Fruit fly (Drosophila melanogaster) whole organism, embryonic: Measurements from ENCODE around the gene Pgm1.

Experiments
- Ada2b ChIP-seq: fragments of 200-800 bp; sonication (Bioruptor generic); IDR thresholded peaks from 2 replicates; pipeline ENCODE4 v1.3.6; 2022; ENCODE audit warnings: missing biosample characterization, missing genetic modification characterization
- Atf-2 ChIP-seq: fragments of 200-800 bp; sonication (Bioruptor generic); optimal IDR thresholded peaks from 2 replicates; lab custom pipeline; 2016; ENCODE audit warnings: missing biosample characterization, missing genetic modification characterization
- Atf3 ChIP-seq: fragments of 200-800 bp; sonication (Bioruptor generic); optimal IDR thresholded peaks from 3 replicates; lab custom pipeline; 2016; ENCODE audit warnings: missing biosample characterization, missing genetic modification characterization
- Bteb2 ChIP-seq: fragments of 200-800 bp; sonication (Bioruptor generic); optimal IDR thresholded peaks from 2 replicates; lab custom pipeline; 2016; ENCODE audit warnings: missing biosample characterization, missing genetic modification characterization
- CG1024 ChIP-seq: fragments of 200-800 bp; sonication (Bioruptor generic); IDR thresholded peaks from 2 replicates; pipeline ENCODE4 v1.3.6; 2022; ENCODE audit warnings: missing biosample characterization, missing genetic modification characterization
- CG10267 ChIP-seq: fragments of 200-800 bp; sonication (Bioruptor generic); optimal IDR thresholded peaks from 2 replicates; lab custom pipeline; 2018; ENCODE audit warnings: missing biosample characterization, mild to moderate bottlenecking, missing genetic modification characterization, moderate library complexity
- CG10431 ChIP-seq: fragments of 200-800 bp; sonication (Bioruptor generic); optimal IDR thresholded peaks from 3 replicates; lab custom pipeline; 2018; ENCODE audit warnings: missing biosample characterization, mild to moderate bottlenecking, missing genetic modification characterization
- CG10462 ChIP-seq: fragments of 200-800 bp; sonication (Bioruptor generic); optimal IDR thresholded peaks from 2 replicates; lab custom pipeline; 2016; ENCODE audit warnings: missing biosample characterization, missing genetic modification characterization
- CG10959 ChIP-seq: fragments of 200-800 bp; sonication (Bioruptor generic); IDR thresholded peaks from 2 replicates; pipeline ENCODE4 v1.3.6; 2022; ENCODE audit warnings: missing biosample characterization, missing genetic modification characterization
- CG12071 ChIP-seq: fragments of 200-800 bp; sonication (Bioruptor generic); optimal IDR thresholded peaks from 3 replicates; lab custom pipeline; 2018; ENCODE audit warnings: missing biosample characterization, mild to moderate bottlenecking, missing genetic modification characterization
- CG13296 ChIP-seq: fragments of 200-800 bp; sonication (Bioruptor generic); optimal IDR thresholded peaks from 3 replicates; lab custom pipeline; 2018; ENCODE audit warnings: missing biosample characterization, mild to moderate bottlenecking, missing genetic modification characterization
- CG13624 ChIP-seq: fragments of 200-800 bp; sonication (Bioruptor generic); optimal IDR thresholded peaks from 2 replicates; lab custom pipeline; 2016; ENCODE audit warnings: missing biosample characterization, missing genetic modification characterization
- CG14441 ChIP-seq: fragments of 200-800 bp; sonication (Bioruptor generic); IDR thresholded peaks from 2 replicates; pipeline ENCODE4 v1.3.6; 2022; ENCODE audit warnings: missing biosample characterization, missing genetic modification characterization
- CG1529 ChIP-seq: fragments of 200-800 bp; sonication (Bioruptor generic); optimal IDR thresholded peaks from 3 replicates; lab custom pipeline; 2018; ENCODE audit warnings: missing biosample characterization, missing genetic modification characterization
- CG17328 ChIP-seq: fragments of 200-800 bp; sonication (Bioruptor generic); IDR thresholded peaks from 2 replicates; pipeline ENCODE4 v1.3.6; 2022; ENCODE audit warnings: missing biosample characterization, missing genetic modification characterization
- CG18619 ChIP-seq: fragments of 200-800 bp; sonication (Bioruptor generic); optimal IDR thresholded peaks from 3 replicates; lab custom pipeline; 2017; ENCODE audit warnings: missing biosample characterization, mild to moderate bottlenecking, missing genetic modification characterization
- CG4707 ChIP-seq: fragments of 200-800 bp; sonication (Bioruptor generic); optimal IDR thresholded peaks from 2 replicates; lab custom pipeline; 2018; ENCODE audit warnings: missing biosample characterization, mild to moderate bottlenecking, missing genetic modification characterization, moderate library complexity
- CG7271 ChIP-seq: fragments of 200-800 bp; sonication (Bioruptor generic); optimal IDR thresholded peaks from 2 replicates; lab custom pipeline; 2018; ENCODE audit warnings: missing biosample characterization, mild to moderate bottlenecking, missing genetic modification characterization, moderate library complexity
- CG9609 ChIP-seq: fragments of 200-800 bp; sonication (Bioruptor generic); optimal IDR thresholded peaks from 3 replicates; lab custom pipeline; 2016; ENCODE audit warnings: missing biosample characterization, missing genetic modification characterization
- D19A ChIP-seq: fragments of 200-800 bp; optimal IDR thresholded peaks from 3 replicates; lab custom pipeline; 2019; ENCODE audit warnings: missing biosample characterization, mild to moderate bottlenecking, missing genetic modification characterization, moderate library complexity
- Meics ChIP-seq: fragments of 200-800 bp; sonication (Bioruptor generic); optimal IDR thresholded peaks from 2 replicates; lab custom pipeline; 2017; ENCODE audit warnings: missing biosample characterization, mild to moderate bottlenecking, missing genetic modification characterization
- NK7.1 ChIP-seq: fragments of 200-800 bp; sonication (Bioruptor generic); optimal IDR thresholded peaks from 3 replicates; lab custom pipeline; 2016; ENCODE audit warnings: missing biosample characterization, missing genetic modification characterization
- Nf-YA ChIP-seq: fragments of 200-800 bp; sonication (Bioruptor generic); IDR thresholded peaks from 2 replicates; pipeline ENCODE4 v1.3.6; 2022; ENCODE audit warnings: missing biosample characterization, missing genetic modification characterization
- Sox100B ChIP-seq: fragments of 200-800 bp; sonication (Bioruptor generic); optimal IDR thresholded peaks from 3 replicates; lab custom pipeline; 2018; ENCODE audit warnings: missing biosample characterization, mild to moderate bottlenecking, missing genetic modification characterization
- Sox102F ChIP-seq: fragments of 200-800 bp; sonication (Bioruptor generic); optimal IDR thresholded peaks from 2 replicates; lab custom pipeline; 2018; ENCODE audit warnings: missing biosample characterization, mild to moderate bottlenecking, missing genetic modification characterization, moderate library complexity
- Tbp ChIP-seq: fragments of >200 bp; optimal IDR thresholded peaks from 2 replicates; lab custom pipeline; 2018; ENCODE audit warnings: missing biosample characterization, missing genetic modification characterization
- Xbp1 ChIP-seq: fragments of 200-800 bp; sonication (Bioruptor generic); optimal IDR thresholded peaks from 3 replicates; lab custom pipeline; 2016; ENCODE audit warnings: missing biosample characterization, mild to moderate bottlenecking, missing genetic modification characterization
- YL-1 ChIP-seq: fragments of 200-800 bp; sonication (Bioruptor generic); optimal IDR thresholded peaks from 3 replicates; lab custom pipeline; 2017; ENCODE audit warnings: missing biosample characterization, mild to moderate bottlenecking, missing genetic modification characterization
- chinmo ChIP-seq: fragments of 200-800 bp; sonication (Bioruptor generic); IDR thresholded peaks from 4 replicates; pipeline ENCODE4 v1.3.6; 2022; ENCODE audit warnings: missing biosample characterization, missing genetic modification characterization; ENCODE audit not compliant: partially characterized antibody
- dan ChIP-seq: fragments of 200-800 bp; sonication (Bioruptor generic); IDR thresholded peaks from 2 replicates; pipeline ENCODE4 v1.3.6; 2022; ENCODE audit warnings: missing biosample characterization, missing genetic modification characterization
- dimm ChIP-seq: fragments of 200-800 bp; sonication (Bioruptor generic); IDR thresholded peaks from 2 replicates; pipeline ENCODE4 v1.3.6; 2022; ENCODE audit warnings: missing biosample characterization, missing genetic modification characterization
- emc ChIP-seq: fragments of 200-800 bp; sonication (Bioruptor generic); optimal IDR thresholded peaks from 2 replicates; lab custom pipeline; 2016; ENCODE audit warnings: missing biosample characterization, missing genetic modification characterization
- gro ChIP-seq: fragments of 200-800 bp; sonication (Bioruptor generic); optimal IDR thresholded peaks from 2 replicates; lab custom pipeline; 2016; ENCODE audit warnings: missing biosample characterization, missing genetic modification characterization
- hb ChIP-seq: fragments of 200-800 bp; sonication (Bioruptor generic); IDR thresholded peaks from 3 replicates; pipeline ENCODE4 v1.3.6; 2022; ENCODE audit warnings: missing biosample characterization, missing genetic modification characterization; ENCODE audit not compliant: partially characterized antibody
- hbn ChIP-seq: fragments of 200-800 bp; sonication (Bioruptor generic); IDR thresholded peaks from 2 replicates; pipeline ENCODE4 v1.3.6; 2022; ENCODE audit warnings: missing biosample characterization, missing genetic modification characterization; ENCODE audit not compliant: partially characterized antibody
- lov ChIP-seq, 2 experiments: fragments of 200-800 bp in 1 of 2; fragments of >200 bp in 1 of 2; sonication (Bioruptor generic) in 1 of 2; IDR thresholded peaks in 1 of 2; optimal IDR thresholded peaks in 1 of 2; 2 replicates in 1 of 2; 3 replicates in 1 of 2; pipeline versions ENCODE4 v1.3.6 to Lab custom; 2017 to 2022; ENCODE audit warnings: missing biosample characterization in 1 of 2, missing genetic modification characterization in 1 of 2
- mam ChIP-seq: fragments of 200-800 bp; sonication (Bioruptor generic); optimal IDR thresholded peaks from 3 replicates; lab custom pipeline; 2016; ENCODE audit warnings: missing biosample characterization, missing genetic modification characterization
- onecut ChIP-seq: fragments of 200-800 bp; sonication (Bioruptor generic); IDR thresholded peaks from 2 replicates; pipeline ENCODE4 v1.3.6; 2022; ENCODE audit warnings: missing biosample characterization, missing genetic modification characterization
- pita ChIP-seq: fragments of 200-800 bp; sonication (Bioruptor generic); optimal IDR thresholded peaks from 2 replicates; lab custom pipeline; 2017; ENCODE audit warnings: missing biosample characterization, mild to moderate bottlenecking, missing genetic modification characterization
- row ChIP-seq: fragments of 200-800 bp; sonication (Bioruptor generic); IDR thresholded peaks from 3 replicates; pipeline ENCODE4 v1.3.6; 2022; ENCODE audit warnings: missing biosample characterization, missing genetic modification characterization
- run ChIP-seq: fragments of 200-800 bp; sonication (Bioruptor generic); optimal IDR thresholded peaks from 3 replicates; lab custom pipeline; 2018; ENCODE audit warnings: missing biosample characterization, mild to moderate bottlenecking, missing genetic modification characterization
- salm ChIP-seq: fragments of 200-800 bp; sonication (Bioruptor generic); optimal IDR thresholded peaks from 2 replicates; lab custom pipeline; 2018; ENCODE audit warnings: missing biosample characterization, mild to moderate bottlenecking, missing genetic modification characterization
- sima ChIP-seq: fragments of 200-800 bp; sonication (Bioruptor generic); optimal IDR thresholded peaks from 2 replicates; lab custom pipeline; 2016; ENCODE audit warnings: missing biosample characterization, missing genetic modification characterization
- slbo ChIP-seq: fragments of 200-800 bp; sonication (Bioruptor generic); IDR thresholded peaks from 2 replicates; pipeline ENCODE4 v1.3.6; 2022; ENCODE audit warnings: missing biosample characterization, missing genetic modification characterization
- toy ChIP-seq: fragments of 200-800 bp; sonication (Bioruptor generic); IDR thresholded peaks from 2 replicates; pipeline ENCODE4 v1.3.6; 2022; ENCODE audit warnings: missing biosample characterization, missing genetic modification characterization
- trem ChIP-seq: fragments of 200-800 bp; optimal IDR thresholded peaks from 3 replicates; lab custom pipeline; 2019; ENCODE audit warnings: missing biosample characterization, mild to moderate bottlenecking, missing genetic modification characterization, moderate library complexity
- trh ChIP-seq: fragments of 200-800 bp; sonication (Bioruptor generic); optimal IDR thresholded peaks from 2 replicates; lab custom pipeline; 2016; ENCODE audit warnings: missing biosample characterization, missing genetic modification characterization
- tx ChIP-seq: fragments of 200-800 bp; sonication (Bioruptor generic); optimal IDR thresholded peaks from 2 replicates; lab custom pipeline; 2016; ENCODE audit warnings: missing biosample characterization, missing genetic modification characterization
- vnd ChIP-seq: fragments of 200-800 bp; sonication (Bioruptor generic); IDR thresholded peaks from 3 replicates; pipeline ENCODE4 v1.3.6; 2022; ENCODE audit warnings: missing biosample characterization, missing genetic modification characterization; ENCODE audit not compliant: partially characterized antibody
- zfh2 ChIP-seq: fragments of 200-800 bp; sonication (Bioruptor generic); optimal IDR thresholded peaks from 2 replicates; lab custom pipeline; 2016; ENCODE audit warnings: missing biosample characterization, missing genetic modification characterization

Pgm1 gene

dm6 chr3L:16161847-16162556 is 33.7 kb upstream of the Pgm1 start (continued):
- peak; percentile 47 for TF ChIP-seq gro (GFP tag; lab: Kevin White, UChicago)
- peak; percentile 77 for TF ChIP-seq zfh2 (GFP tag; lab: Kevin White, UChicago)
- peak; percentile 54 for TF ChIP-seq CG10267 (tag; lab: Kevin White, UChicago)
- TF ChIP-seq Meics (GFP tag; lab: Kevin White, UChicago) = peak; percentile 83
- peak; percentile 72 for TF ChIP-seq Sox102F
- no peak for TF ChIP-seq CG1024 (GFP tag; lab: Robert Waterston, UW)
- TF ChIP-seq hbn = no peak
- TF ChIP-seq Atf-2 (GFP tag; lab: Kevin White, UChicago) = peak; percentile 48
- no peak for TF ChIP-seq NK7.1 (GFP tag; lab: Kevin White, UChicago)
- peak; percentile 40 for TF ChIP-seq CG4707 (GFP tag; lab: Kevin White, UChicago)
- no peak for TF ChIP-seq Tbp
- TF ChIP-seq D19A (tag; lab: Kevin White, UChicago) = peak; percentile 75
- TF ChIP-seq CG10431 (GFP tag; lab: Kevin White, UChicago) = peak; percentile 42
- TF ChIP-seq CG10462 (GFP tag; lab: Kevin White, UChicago) = peak; percentile 7
- peak; percentile 55 for TF ChIP-seq Bteb2 (GFP tag; lab: Kevin White, UChicago)
- TF ChIP-seq sima = peak; percentile 6
- no peak for TF ChIP-seq trh (GFP tag; lab: Kevin White, UChicago)
- TF ChIP-seq slbo (GFP tag; lab: Robert Waterston, UW) = peak; percentile 75
- peak; percentile 19 for TF ChIP-seq trem
- no peak for TF ChIP-seq toy (GFP tag; lab: Robert Waterston, UW)
- TF ChIP-seq run (tag; lab: Kevin White, UChicago) = peak; percentile 23
- TF ChIP-seq salm (tag; lab: Kevin White, UChicago) = peak; percentile 48
- no peak for TF ChIP-seq emc (GFP tag; lab: Kevin White, UChicago)
- no peak for TF ChIP-seq hb (GFP tag; lab: Robert Waterston, UW)
- TF ChIP-seq pita (GFP tag; lab: Kevin White, UChicago) = no peak
- 0 out of 3 replicates have a peak, but pooled peaks have one; percentile 20 for TF ChIP-seq vnd
- TF ChIP-seq CG13296 = peak; percentile 75
- peak; percentile 87 for TF ChIP-seq row (GFP tag; lab: Robert Waterston, UW)
- TF ChIP-seq YL-1 (GFP tag; lab: Kevin White, UChicago) = no peak
- peak; percentile 44 for TF ChIP-seq CG12071 (GFP tag; lab: Kevin White, UChicago)
- peak; percentile 63 for TF ChIP-seq CG17328 (GFP tag; lab: Robert Waterston, UW)
- peak; percentile 76 for TF ChIP-seq CG13624
- no peak for TF ChIP-seq dan
- peak; percentile 39; the same call in 1 of the 4 replicates for TF ChIP-seq chinmo (GFP tag; lab: Robert Waterston, UW)
- peak; percentile 74 for TF ChIP-seq Sox100B (GFP tag; lab: Kevin White, UChicago)
- peak; percentile 36; the same call in 1 of the 2 replicates for TF ChIP-seq CG14441 (GFP tag; lab: Robert Waterston, UW)
- no peak for TF ChIP-seq Atf3
- peak; percentile 68 for TF ChIP-seq CG1529 (GFP tag; lab: Kevin White, UChicago)
- peak; percentile 48 for TF ChIP-seq CG9609 (GFP tag; lab: Kevin White, UChicago)
- TF ChIP-seq mam (GFP tag; lab: Kevin White, UChicago) = peak; percentile 85
- peak; percentile 46 for TF ChIP-seq onecut
- peak; percentile 40 for TF ChIP-seq tx
- no peak for TF ChIP-seq CG10959
- peak; percentile 76 for TF ChIP-seq CG18619 (GFP tag; lab: Kevin White, UChicago)
- no peak for TF ChIP-seq CG7271 (tag; lab: Kevin White, UChicago)
- TF ChIP-seq Xbp1 (GFP tag; lab: Kevin White, UChicago) = peak; percentile 64
- no peak for TF ChIP-seq lov (optimal IDR thresholded peaks at IDR 0.05; lab: Kevin White, UChicago)
- no peak for TF ChIP-seq lov (GFP tag; IDR thresholded peaks at IDR 0.05; lab: Robert Waterston, UW)
- TF ChIP-seq Nf-YA (GFP tag; lab: Robert Waterston, UW) = no peak
- TF ChIP-seq dimm = no peak
- peak; percentile 70 for TF ChIP-seq Ada2b (GFP tag; lab: Robert Waterston, UW)
